Fruit fly (Drosophila melanogaster) whole organism, embryonic: ENCODE results near the gene ball.

ENCODE experiments used
- CG10565 ChIP-seq: fragments of 200-800 bp; sonication (Bioruptor generic); optimal IDR thresholded peaks from 3 replicates; lab custom pipeline; 2016; ENCODE audit warnings: missing biosample characterization, mild to moderate bottlenecking, missing genetic modification characterization
- CG11247 ChIP-seq: fragments of 200-800 bp; sonication (Bioruptor generic); IDR thresholded peaks from 2 replicates; pipeline ENCODE4 v1.3.6; 2022; ENCODE audit warnings: missing biosample characterization, missing genetic modification characterization
- CG11696 ChIP-seq: fragments of 200-800 bp; sonication (Bioruptor generic); IDR thresholded peaks from 2 replicates; pipeline ENCODE4 v1.3.6; 2022; ENCODE audit warnings: missing biosample characterization, missing genetic modification characterization
- CG12236 ChIP-seq: fragments of 200-800 bp; sonication (Bioruptor generic); optimal IDR thresholded peaks from 2 replicates; lab custom pipeline; 2016; ENCODE audit warnings: missing biosample characterization, missing genetic modification characterization
- CG12659 ChIP-seq: fragments of 200-800 bp; sonication (Bioruptor generic); optimal IDR thresholded peaks from 3 replicates; lab custom pipeline; 2017; ENCODE audit warnings: mild to moderate bottlenecking, missing biosample characterization, missing genetic modification reagents, missing genetic modification characterization
- CG13624 ChIP-seq: fragments of 200-800 bp; sonication (Bioruptor generic); optimal IDR thresholded peaks from 2 replicates; lab custom pipeline; 2016; ENCODE audit warnings: missing biosample characterization, missing genetic modification characterization
- CG14050 ChIP-seq: fragments of 200-800 bp; sonication (Bioruptor generic); IDR thresholded peaks from 3 replicates; pipeline ENCODE4 v1.3.6; 2022; ENCODE audit warnings: missing biosample characterization, missing genetic modification characterization
- CG14441 ChIP-seq: fragments of 200-800 bp; sonication (Bioruptor generic); IDR thresholded peaks from 2 replicates; pipeline ENCODE4 v1.3.6; 2022; ENCODE audit warnings: missing biosample characterization, missing genetic modification characterization
- CG14965 ChIP-seq: fragments of 200-800 bp; sonication (Bioruptor generic); optimal IDR thresholded peaks from 2 replicates; lab custom pipeline; 2016; ENCODE audit warnings: missing biosample characterization, missing genetic modification characterization, borderline replicate concordance
- CG16813 ChIP-seq: fragments of 200-800 bp; sonication (Bioruptor generic); IDR thresholded peaks from 3 replicates; pipeline ENCODE4 v1.3.6; 2022; ENCODE audit warnings: missing biosample characterization, missing genetic modification characterization; ENCODE audit not compliant: partially characterized antibody
- CG17361 ChIP-seq: fragments of 200-800 bp; sonication (Bioruptor generic); IDR thresholded peaks from 3 replicates; pipeline ENCODE4 v1.3.6; 2022; ENCODE audit warnings: missing biosample characterization, missing genetic modification characterization
- CG17802 ChIP-seq: fragments of 200-800 bp; sonication (Bioruptor generic); optimal IDR thresholded peaks from 2 replicates; lab custom pipeline; 2018; ENCODE audit warnings: missing biosample characterization, mild to moderate bottlenecking, missing genetic modification characterization, moderate library complexity
- CG18476 ChIP-seq: fragments of 200-800 bp; sonication (Bioruptor generic); optimal IDR thresholded peaks from 2 replicates; lab custom pipeline; 2016; ENCODE audit warnings: missing biosample characterization, mild to moderate bottlenecking, missing genetic modification characterization
- CG18619 ChIP-seq: fragments of 200-800 bp; sonication (Bioruptor generic); optimal IDR thresholded peaks from 3 replicates; lab custom pipeline; 2017; ENCODE audit warnings: missing biosample characterization, mild to moderate bottlenecking, missing genetic modification characterization
- CG2875 ChIP-seq: fragments of 200-800 bp; sonication (Bioruptor generic); optimal IDR thresholded peaks from 2 replicates; lab custom pipeline; 2017; ENCODE audit warnings: missing biosample characterization, mild to moderate bottlenecking, missing genetic modification characterization, missing genetic modification reagents
- CG31365 ChIP-seq: fragments of 200-800 bp; sonication (Bioruptor generic); optimal IDR thresholded peaks from 2 replicates; lab custom pipeline; 2018; ENCODE audit warnings: missing biosample characterization, mild to moderate bottlenecking, missing genetic modification characterization
- CG43689 ChIP-seq: fragments of 200-800 bp; sonication (Bioruptor generic); IDR thresholded peaks from 2 replicates; pipeline ENCODE4 v1.3.6; 2022; ENCODE audit warnings: missing biosample characterization, missing genetic modification characterization
- CG6254 ChIP-seq: fragments of 200-800 bp; sonication (Bioruptor generic); optimal IDR thresholded peaks from 3 replicates; lab custom pipeline; 2017; ENCODE audit warnings: mild to moderate bottlenecking, missing biosample characterization, missing genetic modification reagents, missing genetic modification characterization
- CG7556 ChIP-seq: fragments of 200-800 bp; sonication (Bioruptor generic); optimal IDR thresholded peaks from 2 replicates; lab custom pipeline; 2017; ENCODE audit warnings: missing biosample characterization, mild to moderate bottlenecking, missing genetic modification characterization
- CG7963 ChIP-seq: fragments of 200-800 bp; sonication (Bioruptor generic); IDR thresholded peaks from 3 replicates; pipeline ENCODE4 v1.3.6; 2022; ENCODE audit warnings: missing biosample characterization, missing genetic modification characterization; ENCODE audit not compliant: partially characterized antibody
- CG7987 ChIP-seq: fragments of 200-800 bp; sonication (Bioruptor generic); optimal IDR thresholded peaks from 2 replicates; lab custom pipeline; 2018; ENCODE audit warnings: missing biosample characterization, mild to moderate bottlenecking, missing genetic modification characterization, moderate library complexity
- CG8281 ChIP-seq: fragments of 200-800 bp; sonication (Bioruptor generic); optimal IDR thresholded peaks from 2 replicates; lab custom pipeline; 2018; ENCODE audit warnings: missing biosample characterization, mild to moderate bottlenecking, missing genetic modification characterization, moderate library complexity
- CTCF ChIP-seq: fragments of 200-800 bp; sonication (Bioruptor generic); optimal IDR thresholded peaks from 2 replicates; lab custom pipeline; 2017; ENCODE audit warnings: missing biosample characterization, mild to moderate bottlenecking, missing genetic modification characterization, moderate library complexity
- Chrac-16 ChIP-seq: fragments of 200-800 bp; sonication (Bioruptor generic); optimal IDR thresholded peaks from 3 replicates; lab custom pipeline; 2016; ENCODE audit warnings: missing biosample characterization, missing genetic modification characterization
- D ChIP-seq, 2 experiments: fragments of 200-800 bp in 1 of 2; fragments of >200 bp in 1 of 2; sonication (Bioruptor generic) in 1 of 2; optimal IDR thresholded peaks; 2 replicates in 1 of 2; 3 replicates in 1 of 2; lab custom pipeline; 2017; ENCODE audit warnings: mild to moderate bottlenecking in 1 of 2, missing biosample characterization in 1 of 2, missing genetic modification characterization in 1 of 2, missing genetic modification reagents in 1 of 2
- E2f1 ChIP-seq: fragments of 200-800 bp; sonication (Bioruptor generic); IDR thresholded peaks from 2 replicates; pipeline ENCODE4 v1.3.6; 2022; ENCODE audit warnings: missing biosample characterization, missing genetic modification characterization
- Fer3 ChIP-seq: fragments of 200-800 bp; sonication (Bioruptor generic); optimal IDR thresholded peaks from 2 replicates; lab custom pipeline; 2018; ENCODE audit warnings: missing biosample characterization, mild to moderate bottlenecking, missing genetic modification characterization, moderate library complexity
- H2.0 ChIP-seq: fragments of 200-800 bp; sonication (Bioruptor generic); IDR thresholded peaks from 2 replicates; pipeline ENCODE4 v1.3.6; 2022; ENCODE audit warnings: missing biosample characterization, missing genetic modification characterization
- HLH3B ChIP-seq: fragments of 200-800 bp; sonication (Bioruptor generic); IDR thresholded peaks from 2 replicates; pipeline ENCODE4 v1.3.6; 2022; ENCODE audit warnings: missing biosample characterization, missing genetic modification characterization
- HLH54F ChIP-seq: fragments of 200-800 bp; sonication (Bioruptor generic); optimal IDR thresholded peaks from 3 replicates; lab custom pipeline; 2016; ENCODE audit warnings: missing biosample characterization, missing genetic modification characterization
- Hsf ChIP-seq: fragments of 200-800 bp; sonication (Bioruptor generic); optimal IDR thresholded peaks from 3 replicates; lab custom pipeline; 2016; ENCODE audit warnings: missing biosample characterization, missing genetic modification characterization
- Jarid2 ChIP-seq: fragments of 200-800 bp; sonication (Bioruptor generic); optimal IDR thresholded peaks from 3 replicates; lab custom pipeline; 2017; ENCODE audit warnings: mild to moderate bottlenecking, missing biosample characterization, missing genetic modification reagents, missing genetic modification characterization
- Optix ChIP-seq: fragments of 200-800 bp; sonication (Bioruptor generic); IDR thresholded peaks from 3 replicates; pipeline ENCODE4 v1.3.6; 2022; ENCODE audit warnings: missing biosample characterization, missing genetic modification characterization
- Sox100B ChIP-seq: fragments of 200-800 bp; sonication (Bioruptor generic); optimal IDR thresholded peaks from 3 replicates; lab custom pipeline; 2018; ENCODE audit warnings: missing biosample characterization, mild to moderate bottlenecking, missing genetic modification characterization
- YL-1 ChIP-seq: fragments of 200-800 bp; sonication (Bioruptor generic); optimal IDR thresholded peaks from 3 replicates; lab custom pipeline; 2017; ENCODE audit warnings: missing biosample characterization, mild to moderate bottlenecking, missing genetic modification characterization
- amos ChIP-seq: fragments of 200-800 bp; sonication (Bioruptor generic); IDR thresholded peaks from 2 replicates; pipeline ENCODE4 v1.3.6; 2022; ENCODE audit warnings: missing biosample characterization, missing genetic modification characterization; ENCODE audit not compliant: partially characterized antibody
- bowl ChIP-seq: fragments of 200-800 bp; sonication (Bioruptor generic); IDR thresholded peaks from 2 replicates; pipeline ENCODE4 v1.3.6; 2022; ENCODE audit warnings: missing biosample characterization, missing genetic modification characterization
- esg ChIP-seq: fragments of 200-800 bp; sonication (Bioruptor generic); conservative IDR thresholded peaks from 2 replicates; pipeline ENCODE4 v1.3.6; 2022; ENCODE audit warnings: missing biosample characterization, missing genetic modification characterization
- h ChIP-seq: fragments of >200 bp; optimal IDR thresholded peaks from 2 replicates; lab custom pipeline; 2017
- ind ChIP-seq: fragments of 200-800 bp; sonication (Bioruptor generic); optimal IDR thresholded peaks from 3 replicates; lab custom pipeline; 2016; ENCODE audit warnings: missing biosample characterization, missing genetic modification characterization
- jigr1 ChIP-seq: fragments of 200-800 bp; sonication (Bioruptor generic); IDR thresholded peaks from 3 replicates; pipeline ENCODE4 v1.3.6; 2022; ENCODE audit warnings: missing biosample characterization, missing genetic modification characterization
- kay ChIP-seq: fragments of 200-800 bp; sonication (Bioruptor generic); optimal IDR thresholded peaks from 2 replicates; lab custom pipeline; 2016; ENCODE audit warnings: missing biosample characterization, missing genetic modification characterization
- pita ChIP-seq: fragments of 200-800 bp; sonication (Bioruptor generic); optimal IDR thresholded peaks from 2 replicates; lab custom pipeline; 2017; ENCODE audit warnings: missing biosample characterization, mild to moderate bottlenecking, missing genetic modification characterization
- pros ChIP-seq: fragments of 200-800 bp; sonication (Bioruptor generic); optimal IDR thresholded peaks from 3 replicates; lab custom pipeline; 2019; ENCODE audit warnings: missing biosample characterization, mild to moderate bottlenecking, missing genetic modification characterization, moderate library complexity
- pzg ChIP-seq: fragments of 200-800 bp; sonication (Bioruptor generic); optimal IDR thresholded peaks from 3 replicates; lab custom pipeline; 2018; ENCODE audit warnings: missing biosample characterization, mild to moderate bottlenecking, missing genetic modification characterization, moderate library complexity
- shn ChIP-seq: fragments of 200-800 bp; sonication (Bioruptor generic); optimal IDR thresholded peaks from 3 replicates; lab custom pipeline; 2016; ENCODE audit warnings: missing biosample characterization, missing genetic modification characterization
- sisA ChIP-seq: fragments of 200-800 bp; sonication (Bioruptor generic); IDR thresholded peaks from 2 replicates; pipeline ENCODE4 v1.3.6; 2022; ENCODE audit warnings: missing biosample characterization, missing genetic modification characterization
- tgo ChIP-seq: fragments of 200-800 bp; sonication (Bioruptor generic); IDR thresholded peaks from 3 replicates; pipeline ENCODE4 v1.3.6; 2022; ENCODE audit warnings: missing biosample characterization, missing genetic modification characterization
- tin ChIP-seq: fragments of 200-800 bp; sonication (Bioruptor generic); optimal IDR thresholded peaks from 3 replicates; lab custom pipeline; 2016; ENCODE audit warnings: missing biosample characterization, missing genetic modification characterization

ball gene

DNA sequence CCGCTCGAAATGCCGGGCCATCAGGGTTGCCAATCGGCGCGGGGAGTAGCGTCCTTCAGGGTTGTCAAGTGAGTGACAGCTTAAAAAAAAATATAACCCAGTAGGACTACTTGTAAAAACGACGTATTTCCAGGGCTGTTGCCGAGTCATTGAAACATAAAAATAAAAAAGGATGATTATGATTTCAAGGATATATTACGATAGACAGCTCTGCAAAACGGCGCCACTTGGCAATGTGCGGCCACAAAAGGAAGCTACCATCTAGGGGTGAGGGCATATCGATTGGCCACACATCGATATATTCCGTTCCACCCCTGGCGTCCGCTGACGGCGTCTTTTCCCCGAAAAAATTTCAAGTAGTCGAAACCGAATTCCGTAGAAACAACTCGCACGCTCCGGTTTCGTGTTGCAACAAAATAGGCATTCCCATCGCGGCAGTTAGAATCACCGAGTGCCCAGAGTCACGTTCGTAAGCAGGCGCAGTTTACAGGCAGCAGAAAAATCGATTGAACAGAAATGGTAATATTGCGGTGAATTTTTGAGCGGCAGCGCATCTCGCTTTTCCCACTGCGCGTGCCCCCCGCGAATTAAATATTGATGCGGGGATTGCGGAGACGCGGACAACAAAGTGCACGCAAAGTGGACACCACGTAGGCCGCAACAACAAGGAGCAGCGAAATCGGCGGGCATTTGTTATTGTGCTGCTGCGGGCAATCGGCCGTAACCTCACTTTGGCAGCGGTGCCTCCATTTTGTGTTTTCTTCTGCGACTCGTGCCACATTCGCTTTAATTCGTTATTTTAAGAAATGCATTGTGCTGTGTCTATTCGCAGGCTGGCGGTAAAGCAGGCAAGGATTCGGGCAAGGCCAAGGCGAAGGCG is at the start of gene ball, which contains the start of gene His2Av (continued):
- peak; percentile 58 for TF ChIP-seq CG6254 (GFP tag; lab: Kevin White, UChicago)
- TF ChIP-seq tin (GFP tag; lab: Kevin White, UChicago) = peak; percentile 87
- peak; percentile 77 for TF ChIP-seq esg (GFP tag; lab: Robert Waterston, UW)
- peak; percentile 68 for TF ChIP-seq Fer3
- TF ChIP-seq bowl (GFP tag; lab: Robert Waterston, UW) = peak; percentile 42; the same call in 1 of the 2 replicates
- peak; percentile 24 for TF ChIP-seq D (optimal IDR thresholded peaks at IDR 0.05; lab: Kevin White, UChicago)
- TF ChIP-seq D (GFP tag; optimal IDR thresholded peaks at IDR 0.05; lab: Kevin White, UChicago) = peak; percentile 51
- peak; percentile 98 for TF ChIP-seq CTCF (GFP tag; lab: Kevin White, UChicago)
- peak; percentile 71 for TF ChIP-seq CG2875
- peak; percentile 84 for TF ChIP-seq tgo (GFP tag; lab: Robert Waterston, UW)
- TF ChIP-seq pros (GFP tag; lab: Kevin White, UChicago) = no peak
- TF ChIP-seq CG12659 (GFP tag; lab: Kevin White, UChicago) = peak; percentile 89
- peak; percentile 85 for TF ChIP-seq Optix (GFP tag; lab: Robert Waterston, UW)
- TF ChIP-seq HLH3B (GFP tag; lab: Robert Waterston, UW) = peak; percentile 69
- TF ChIP-seq ind (GFP tag; lab: Kevin White, UChicago) = peak; percentile 85
- TF ChIP-seq Hsf (GFP tag; lab: Kevin White, UChicago) = peak; percentile 91
- peak; percentile 88 for TF ChIP-seq shn
- peak; percentile 83 for TF ChIP-seq YL-1
- peak; percentile 83 for TF ChIP-seq E2f1 (GFP tag; lab: Robert Waterston, UW)
- peak; percentile 75 for TF ChIP-seq CG12236
- peak; percentile 49 for TF ChIP-seq kay (GFP tag; lab: Kevin White, UChicago)
- TF ChIP-seq CG14965 = peak; percentile 32
- TF ChIP-seq amos (GFP tag; lab: Robert Waterston, UW) = peak; percentile 95
- 0 out of 2 replicates have a peak, but pooled peaks have one; percentile 27 for TF ChIP-seq CG11696
- no peak for TF ChIP-seq pita (GFP tag; lab: Kevin White, UChicago)
- peak; percentile 83 for TF ChIP-seq H2.0
- TF ChIP-seq CG7963 (GFP tag; lab: Robert Waterston, UW) = peak; percentile 89
- TF ChIP-seq CG13624 (GFP tag; lab: Kevin White, UChicago) = peak; percentile 85
- TF ChIP-seq CG31365 (tag; lab: Kevin White, UChicago) = peak; percentile 59
- TF ChIP-seq Sox100B (GFP tag; lab: Kevin White, UChicago) = peak; percentile 37
- TF ChIP-seq sisA = peak; percentile 81
- TF ChIP-seq h = no peak
- no peak for TF ChIP-seq CG10565 (GFP tag; lab: Kevin White, UChicago)
- peak; percentile 81 for TF ChIP-seq CG14441
- peak; percentile 65 for TF ChIP-seq CG7556
- peak; percentile 57 for TF ChIP-seq CG17802 (tag; lab: Kevin White, UChicago)
- peak; percentile 90 for TF ChIP-seq Chrac-16 (GFP tag; lab: Kevin White, UChicago)
- TF ChIP-seq jigr1 (GFP tag; lab: Robert Waterston, UW) = no peak
- peak; percentile 78 for TF ChIP-seq CG43689 (GFP tag; lab: Robert Waterston, UW)
- TF ChIP-seq CG14050 (GFP tag; lab: Robert Waterston, UW) = peak; percentile 55
- TF ChIP-seq CG8281 = peak; percentile 8
- peak; percentile 94 for TF ChIP-seq pzg (GFP tag; lab: Kevin White, UChicago)
- TF ChIP-seq CG11247 (GFP tag; lab: Robert Waterston, UW) = peak; percentile 83
- peak; percentile 93 for TF ChIP-seq CG16813 (GFP tag; lab: Robert Waterston, UW)
- peak; percentile 71 for TF ChIP-seq CG18476 (GFP tag; lab: Kevin White, UChicago)
- TF ChIP-seq CG18619 = peak; percentile 70
- peak; percentile 76 for TF ChIP-seq CG17361 (GFP tag; lab: Robert Waterston, UW)
- peak; percentile 43 for TF ChIP-seq CG7987 (GFP tag; lab: Kevin White, UChicago)
- peak; percentile 47 for TF ChIP-seq Jarid2 (GFP tag; lab: Kevin White, UChicago)
- peak; percentile 89 for TF ChIP-seq HLH54F (GFP tag; lab: Kevin White, UChicago)
